Worm (Caenorhabditis elegans) whole organism, late embryonic: Measurements from ENCODE around the gene msd-2.
A peak's percentile ranks its signal among the peaks of the same experiment; 100 is the strongest.

ENCODE experiments used
- C08G9.2 ChIP-seq: sonication (generic microtip); optimal IDR thresholded peaks from 2 replicates; lab custom pipeline; 2016; ENCODE audit warnings: mild to moderate bottlenecking, missing genetic modification characterization, moderate library complexity, missing compliant biosample characterization
- K02D7.2 ChIP-seq: sonication (generic microtip); optimal IDR thresholded peaks from 2 replicates; lab custom pipeline; 2017; ENCODE audit warnings: mild to moderate bottlenecking, missing genetic modification characterization, missing compliant biosample characterization
- K09A11.1 ChIP-seq: sonication (generic microtip); optimal IDR thresholded peaks from 2 replicates; lab custom pipeline; 2017; ENCODE audit warnings: antibody characterized with exemption, mild to moderate bottlenecking, missing genetic modification characterization, missing compliant biosample characterization; ENCODE audit not compliant: insufficient read depth
- Y22D7AL.16 ChIP-seq: sonication (generic microtip); optimal IDR thresholded peaks from 2 replicates; lab custom pipeline; 2016; ENCODE audit warnings: missing genetic modification characterization, missing compliant biosample characterization
- ama-1 ChIP-seq: fragments of 150-350 bp; optimal IDR thresholded peaks from 2 replicates; lab custom pipeline; 2014
- ceh-18 ChIP-seq: sonication (generic microtip); optimal IDR thresholded peaks from 2 replicates; lab custom pipeline; 2016; ENCODE audit warnings: missing genetic modification characterization, missing compliant biosample characterization
- ceh-19 ChIP-seq: fragments of 200-800 bp; sonication (Bioruptor generic); optimal IDR thresholded peaks from 2 replicates; lab custom pipeline; 2018; ENCODE audit warnings: mild to moderate bottlenecking, missing genetic modification characterization, missing compliant biosample characterization
- ceh-2 ChIP-seq: sonication (generic microtip); optimal IDR thresholded peaks from 2 replicates; lab custom pipeline; 2016; ENCODE audit warnings: missing genotype, missing genetic modification characterization, missing compliant biosample characterization
- ceh-22 ChIP-seq: sonication (generic microtip); optimal IDR thresholded peaks from 2 replicates; lab custom pipeline; 2017; ENCODE audit warnings: missing biosample characterization, missing genetic modification characterization
- ceh-31 ChIP-seq: sonication (generic microtip); optimal IDR thresholded peaks from 2 replicates; lab custom pipeline; 2016; ENCODE audit warnings: missing genetic modification characterization, missing compliant biosample characterization
- ceh-34 ChIP-seq: sonication (generic microtip); optimal IDR thresholded peaks from 2 replicates; lab custom pipeline; 2016; ENCODE audit warnings: mild to moderate bottlenecking, missing genetic modification characterization, missing compliant biosample characterization
- ceh-45 ChIP-seq: fragments of 200-800 bp; sonication (Bioruptor generic); IDR thresholded peaks from 2 replicates; pipeline ENCODE4 v1.3.6; 2022; ENCODE audit warnings: missing genetic modification reagents, missing genetic modification characterization, missing compliant biosample characterization
- ceh-48 ChIP-seq: sonication (generic microtip); optimal IDR thresholded peaks from 2 replicates; lab custom pipeline; 2016; ENCODE audit warnings: missing genetic modification characterization, inconsistent platforms, missing compliant biosample characterization
- che-1 ChIP-seq: sonication (generic microtip); optimal IDR thresholded peaks from 2 replicates; lab custom pipeline; 2016; ENCODE audit warnings: mild to moderate bottlenecking, missing genetic modification characterization, missing compliant biosample characterization
- elt-2 ChIP-seq: sonication (generic microtip); optimal IDR thresholded peaks from 2 replicates; lab custom pipeline; 2016; ENCODE audit warnings: missing genetic modification reagents, missing genetic modification characterization, missing compliant biosample characterization
- fkh-10 ChIP-seq: fragments of 150-350 bp; optimal IDR thresholded peaks from 2 replicates; lab custom pipeline; 2014; ENCODE audit warnings: missing biosample characterization, missing genetic modification reagents, missing genetic modification characterization
- hlh-30 ChIP-seq: sonication (generic microtip); optimal IDR thresholded peaks from 2 replicates; lab custom pipeline; 2017; ENCODE audit warnings: antibody characterized with exemption, missing genetic modification characterization, missing compliant biosample characterization; ENCODE audit not compliant: insufficient read depth
- hlh-6 ChIP-seq: sonication (generic microtip); optimal IDR thresholded peaks from 2 replicates; lab custom pipeline; 2016; ENCODE audit warnings: missing genotype, missing genetic modification characterization, missing compliant biosample characterization
- nfya-1 ChIP-seq: sonication (generic microtip); optimal IDR thresholded peaks from 2 replicates; lab custom pipeline; 2017; ENCODE audit warnings: missing genetic modification characterization, mild to moderate bottlenecking, missing compliant biosample characterization, antibody characterized with exemption, moderate library complexity
- npax-4 ChIP-seq: sonication (generic microtip); optimal IDR thresholded peaks from 2 replicates; lab custom pipeline; 2016; ENCODE audit warnings: missing genetic modification characterization, missing compliant biosample characterization
- odd-2 ChIP-seq: sonication (generic microtip); optimal IDR thresholded peaks from 2 replicates; lab custom pipeline; 2017; ENCODE audit warnings: antibody characterized with exemption, mild to moderate bottlenecking, missing genetic modification characterization, missing compliant biosample characterization
- pha-4 ChIP-seq: fragments of 150-350 bp; optimal IDR thresholded peaks from 2 replicates; lab custom pipeline; 2018; ENCODE audit warnings: missing biosample characterization, missing genetic modification reagents, missing genetic modification characterization
- pros-1 ChIP-seq: fragments of 150-350 bp; optimal IDR thresholded peaks from 2 replicates; lab custom pipeline; 2014; ENCODE audit warnings: missing biosample characterization, missing genetic modification reagents, missing genetic modification characterization
- sox-2 ChIP-seq: fragments of 200-800 bp; sonication (Bioruptor generic); IDR thresholded peaks from 2 replicates; pipeline ENCODE4 v1.3.6; 2022; ENCODE audit warnings: missing genetic modification reagents, missing genetic modification characterization, missing compliant biosample characterization
- sox-4 ChIP-seq: sonication (generic microtip); optimal IDR thresholded peaks from 2 replicates; lab custom pipeline; 2017; ENCODE audit warnings: mild to moderate bottlenecking, missing genetic modification characterization, inconsistent platforms, missing compliant biosample characterization
- syd-9 ChIP-seq: sonication (generic microtip); optimal IDR thresholded peaks from 2 replicates; lab custom pipeline; 2016; ENCODE audit warnings: mild to moderate bottlenecking, missing genetic modification characterization, moderate library complexity, missing compliant biosample characterization
- ttx-3 ChIP-seq: sonication (generic microtip); optimal IDR thresholded peaks from 2 replicates; lab custom pipeline; 2016; ENCODE audit warnings: missing genetic modification reagents, missing genetic modification characterization, missing compliant biosample characterization
- unc-42 ChIP-seq: sonication (generic microtip); optimal IDR thresholded peaks from 2 replicates; lab custom pipeline; 2016; ENCODE audit warnings: missing genotype, missing genetic modification characterization, missing compliant biosample characterization

The msd-2 gene

ce11 chrIV:10067541-10067940 lies 38.7 kb downstream of the msd-2 start, which contains the start of gene cwn-2:
TSS of gene cwn-2 (plus strand) at chrIV:10067816.
- peak; percentile 11 for TF ChIP-seq unc-42 (tag; lab: Kevin White, UChicago)
- no peak for TF ChIP-seq hlh-30 (tag; lab: Kevin White, UChicago)

ce11 chrIV:10068266-10068665 lies 39.4 kb downstream of the msd-2 start:
- TF ChIP-seq ceh-45 (GFP tag; lab: Robert Waterston, UW): no peak
- TF ChIP-seq elt-2 (tag; lab: Kevin White, UChicago): no peak
- no peak for TF ChIP-seq Y22D7AL.16 (tag; lab: Kevin White, UChicago)
- TF ChIP-seq che-1 (tag; lab: Kevin White, UChicago): no peak
- TF ChIP-seq fkh-10 (GFP tag; lab: Kevin White, UChicago): no peak
- no peak for TF ChIP-seq odd-2 (tag; lab: Kevin White, UChicago)
- no peak for TF ChIP-seq ceh-19 (GFP tag; lab: Kevin White, UChicago)
- no peak for TF ChIP-seq ceh-31 (tag; lab: Kevin White, UChicago)
- no peak for TF ChIP-seq hlh-6 (tag; lab: Kevin White, UChicago)
- TF ChIP-seq, all 69 proteins: peak for 0

ce11 chrIV:10072527-10072926 lies 43.6 kb downstream of the msd-2 start, which contains the start of gene W01B6.3:
TSS of gene W01B6.3 (minus strand) at chrIV:10072627.
- TF ChIP-seq K09A11.1 (tag; lab: Kevin White, UChicago) (no peak), ceh-34 (tag; lab: Kevin White, UChicago) (no peak), ttx-3 (no peak), syd-9 (tag; lab: Kevin White, UChicago) (no peak), nfya-1 (no peak), ceh-2 (no peak), ceh-18 (tag; lab: Kevin White, UChicago) (no peak), elt-2 (tag; lab: Kevin White, UChicago) (no peak), pha-4 (tag; lab: Kevin White, UChicago) (no peak)

- TF ChIP-seq ttx-3 (no peak), odd-2 (tag; lab: Kevin White, UChicago) (no peak), ama-1 (no peak), sox-2 (GFP tag; lab: Robert Waterston, UW) (no peak)
Measured at ce11 chrIV:10075034-10075510, 46.2 kb downstream of the msd-2 start, which contains the start of the genes ttbk-4 and W01B6.4. TSS of gene ttbk-4 (minus strand) at chrIV:10075134. TSS of gene W01B6.4 (plus strand) at chrIV:10075460.

ce11 chrIV:10075899-10076298 lies 47.0 kb downstream of the msd-2 start, which contains the start of gene W01B6.5:
TSS of gene W01B6.5 (plus strand) at chrIV:10076199.
- TF ChIP-seq C08G9.2 (no peak), hlh-30 (tag; lab: Kevin White, UChicago) (no peak), ceh-48 (no peak), sox-4 (tag; lab: Kevin White, UChicago) (no peak), pros-1 (no peak), ceh-22 (tag; lab: Kevin White, UChicago) (no peak)

- TF ChIP-seq K02D7.2 (tag; lab: Kevin White, UChicago) (no peak), ama-1 (no peak), npax-4 (tag; lab: Kevin White, UChicago) (no peak)
Measured at ce11 chrIV:10078003-10078402, 49.1 kb downstream of the msd-2 start.
